Worm (Caenorhabditis elegans) whole organism, L3 larva: ENCODE data around the gene lgc-34.

Experiments used
- ama-1 ChIP-seq: fragments of 150-350 bp; optimal IDR thresholded peaks from 2 replicates; lab custom pipeline; 2018
- ceh-16 ChIP-seq: sonication (generic microtip); optimal IDR thresholded peaks from 2 replicates; lab custom pipeline; 2017; ENCODE audit warnings: missing biosample characterization, missing genetic modification characterization
- nhr-67 ChIP-seq: fragments of 150-350 bp; optimal IDR thresholded peaks from 2 replicates; lab custom pipeline; 2014; ENCODE audit warnings: missing biosample characterization, missing genetic modification characterization
- nhr-76 ChIP-seq: fragments of 150-350 bp; sonication (generic microtip); optimal IDR thresholded peaks from 5 replicates; lab custom pipeline; 2014; ENCODE audit warnings: missing biosample characterization, missing genetic modification characterization

ce11 chrII:546405-546804 lies 20.0 kb downstream of the lgc-34 start, which contains the start of gene mlt-10:
- no peak for TF ChIP-seq nhr-67 (tag; lab: Kevin White, UChicago)
- no peak for TF ChIP-seq ama-1 (lab: Kevin White, UChicago)
- no peak for TF ChIP-seq nhr-76
- TF ChIP-seq ceh-16 = no peak
